Fruit fly (Drosophila melanogaster): ENCODE measurements around the gene brk.

Gene brk

dm6 chrX:7291850-7292499 is 15.8 kb upstream of the brk start (continued):
- TF ChIP-seq CoRest (tag; optimal IDR thresholded peaks at IDR 0.05): peak; percentile 81
- TF ChIP-seq luna (GFP tag; optimal IDR thresholded peaks at IDR 0.05): no peak
- peak; percentile 19 for TF ChIP-seq CG1647 (GFP tag; optimal IDR thresholded peaks at IDR 0.05)
- TF ChIP-seq Ravus (GFP tag; IDR thresholded peaks at IDR 0.05): no peak
- peak; percentile 6; the same call in 1 of the 2 replicates for TF ChIP-seq ro (GFP tag; IDR thresholded peaks at IDR 0.05)
- peak; percentile 90 for TF ChIP-seq phol (tag; optimal IDR thresholded peaks at IDR 0.05)
- peak; percentile 45 for TF ChIP-seq Camta (GFP tag; optimal IDR thresholded peaks at IDR 0.05)
- TF ChIP-seq hth (optimal IDR thresholded peaks at IDR 0.05): no peak
- TF ChIP-seq inv (GFP tag; IDR thresholded peaks at IDR 0.05; ENCODE audit: partially characterized antibody): no peak
- peak; percentile 34 for TF ChIP-seq nau (GFP tag; optimal IDR thresholded peaks at IDR 0.05)
- peak; percentile 54 for TF ChIP-seq ems (GFP tag; optimal IDR thresholded peaks at IDR 0.05)
- no peak for TF ChIP-seq CG11247 (GFP tag; IDR thresholded peaks at IDR 0.05)
- no peak for TF ChIP-seq CG3995 (GFP tag; optimal IDR thresholded peaks at IDR 0.05)
- no peak for TF ChIP-seq zen2 (GFP tag; IDR thresholded peaks at IDR 0.05; ENCODE audit: partially characterized antibody)
- peak; percentile 30; the same call in 2 of the 3 replicates for TF ChIP-seq CG14050 (GFP tag; IDR thresholded peaks at IDR 0.05)
- TF ChIP-seq Eip74EF (GFP tag; optimal IDR thresholded peaks at IDR 0.05): peak in 1 of 2 experiments; percentile 68
- no peak for TF ChIP-seq Dbx (GFP tag; IDR thresholded peaks at IDR 0.05)
- TF ChIP-seq stwl (tag; optimal IDR thresholded peaks at IDR 0.05): peak; percentile 42
- no peak for TF ChIP-seq CG43689 (GFP tag; IDR thresholded peaks at IDR 0.05)
- TF ChIP-seq CG14710 (tag; optimal IDR thresholded peaks at IDR 0.05): no peak
- TF ChIP-seq CG15601 (tag; optimal IDR thresholded peaks at IDR 0.05): peak; percentile 81
- no peak for TF ChIP-seq klu (GFP tag; IDR thresholded peaks at IDR 0.05)
- TF ChIP-seq HLH54F (GFP tag; optimal IDR thresholded peaks at IDR 0.05): peak; percentile 11
- no peak for TF ChIP-seq CG1832 (GFP tag; optimal IDR thresholded peaks at IDR 0.05)
- TF ChIP-seq CG10147 (GFP tag; optimal IDR thresholded peaks at IDR 0.05): peak; percentile 50
- peak; percentile 90 for TF ChIP-seq gem (tag; optimal IDR thresholded peaks at IDR 0.05)
- TF ChIP-seq ranshi (GFP tag; IDR thresholded peaks at IDR 0.05): peak; percentile 54; the same call in 1 of the 2 replicates
- TF ChIP-seq HmgZ (tag; optimal IDR thresholded peaks at IDR 0.05): peak; percentile 15
- TF ChIP-seq CG2889 (GFP tag; IDR thresholded peaks at IDR 0.05): no peak
- peak; percentile 32 for TF ChIP-seq CG13624 (GFP tag; optimal IDR thresholded peaks at IDR 0.05)
- TF ChIP-seq CG3065 (GFP tag; optimal IDR thresholded peaks at IDR 0.05): peak; percentile 50
- no peak for TF ChIP-seq BEAF-32 (GFP tag; optimal IDR thresholded peaks at IDR 0.05)
- peak; percentile 71 for TF ChIP-seq tio (GFP tag; optimal IDR thresholded peaks at IDR 0.05)
- TF ChIP-seq CG2129 (GFP tag; IDR thresholded peaks at IDR 0.05; ENCODE audit: partially characterized antibody): no peak
- peak; percentile 30 for TF ChIP-seq dm (GFP tag; optimal IDR thresholded peaks at IDR 0.05)
- peak; percentile 75 for TF ChIP-seq Lhr (GFP tag; optimal IDR thresholded peaks at IDR 0.05)
- TF ChIP-seq ATbp (GFP tag; optimal IDR thresholded peaks at IDR 0.05): peak; percentile 74
- no peak for TF ChIP-seq CG4360 (GFP tag; IDR thresholded peaks at IDR 0.05)
- TF ChIP-seq CG9727 (GFP tag; optimal IDR thresholded peaks at IDR 0.05): peak; percentile 94
- peak; percentile 89 for TF ChIP-seq gsb-n (tag; optimal IDR thresholded peaks at IDR 0.05)
- TF ChIP-seq bsh (GFP tag; optimal IDR thresholded peaks at IDR 0.05): peak; percentile 57 to 90
- no peak for TF ChIP-seq pzg (GFP tag; optimal IDR thresholded peaks at IDR 0.05)
- no peak for TF ChIP-seq Hr39 (optimal IDR thresholded peaks at IDR 0.05)
- peak; percentile 83 for TF ChIP-seq CG16815 (GFP tag; optimal IDR thresholded peaks at IDR 0.05)
- peak; percentile 92 for TF ChIP-seq Ets65A (GFP tag)
- peak; percentile 25; the same call in 1 of the 2 replicates for TF ChIP-seq CG32532 (GFP tag; IDR thresholded peaks at IDR 0.05)
- TF ChIP-seq CG12744 (GFP tag; optimal IDR thresholded peaks at IDR 0.05): peak; percentile 11
- TF ChIP-seq Myb (GFP tag; optimal IDR thresholded peaks at IDR 0.05): no peak
- TF ChIP-seq wdn (GFP tag; IDR thresholded peaks at IDR 0.05): no peak
- no peak for TF ChIP-seq exex (tag; optimal IDR thresholded peaks at IDR 0.05)
